Worm (Caenorhabditis elegans): ENCODE data around the gene ZK285.2.

- TF ChIP-seq B0035.1 (tag; optimal IDR thresholded peaks at IDR 0.05) (no peak), snpc-4 (GFP tag; optimal IDR thresholded peaks at IDR 0.05) (no peak), snpc-4 (tag; optimal IDR thresholded peaks at IDR 0.05) (no peak), F49E8.2 (tag; optimal IDR thresholded peaks at IDR 0.05; ENCODE audit: insufficient read depth) (no peak), ekl-4 (GFP tag; IDR thresholded peaks at IDR 0.05) (no peak)
Measured at ce11 chrV:16002288-16002687, 44.4 kb upstream of the ZK285.2 start, which contains the start of gene nhr-63.
